Fruit fly (Drosophila melanogaster): ENCODE measurements around the gene fid.

Gene fid

DNA sequence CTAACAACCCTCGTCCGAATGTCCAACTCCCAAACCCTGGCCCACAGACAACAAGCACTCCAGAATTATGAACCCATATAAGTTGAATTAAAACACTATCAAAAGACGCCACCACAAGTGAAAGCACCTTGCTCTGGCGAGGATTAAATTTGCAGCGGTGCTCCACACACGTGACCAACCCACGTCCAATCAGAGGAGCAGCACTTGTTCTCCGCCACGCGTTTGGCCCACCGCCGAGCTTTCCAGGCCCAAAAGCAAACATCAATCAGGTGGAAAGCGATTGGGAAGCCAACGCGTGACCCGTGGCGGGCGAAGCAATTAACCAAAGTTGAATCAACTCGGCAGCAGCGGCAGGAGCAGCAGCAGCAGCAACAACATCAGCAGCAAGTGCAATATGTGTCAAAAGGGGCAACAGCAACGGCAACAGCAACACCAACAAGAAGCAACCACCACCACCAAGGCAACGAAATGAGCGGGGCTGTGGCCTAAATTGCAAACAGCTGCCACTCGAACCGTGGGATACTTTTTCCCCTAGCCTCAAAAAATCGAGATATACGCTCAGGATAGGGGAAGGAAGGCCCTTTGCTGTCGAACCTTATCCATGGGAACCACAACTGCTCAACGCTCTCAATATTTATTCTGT, 62.2 kb downstream of the fid start (continued):
- TF ChIP-seq h (optimal IDR thresholded peaks at IDR 0.05) (no peak), sima (GFP tag; optimal IDR thresholded peaks at IDR 0.05) (no peak), sqz (GFP tag; optimal IDR thresholded peaks at IDR 0.05) (peak; percentile 85), CG11504 (tag; optimal IDR thresholded peaks at IDR 0.05) (no peak), CG31388 (GFP tag; optimal IDR thresholded peaks at IDR 0.05) (no peak), Hr78 (GFP tag; optimal IDR thresholded peaks at IDR 0.05) (no peak), Kr (GFP tag; optimal IDR thresholded peaks at IDR 0.05) (peak; percentile 87), cato (GFP tag; optimal IDR thresholded peaks at IDR 0.05; ENCODE audit: borderline replicate concordance) (no peak), Hsf (GFP tag; optimal IDR thresholded peaks at IDR 0.05) (no peak), pan (optimal IDR thresholded peaks at IDR 0.05) (no peak), pan (GFP tag; optimal IDR thresholded peaks at IDR 0.05 in 1 of 2, IDR thresholded peaks at IDR 0.05 in 1 of 2) (no peak), gcm2 (GFP tag; optimal IDR thresholded peaks at IDR 0.05) (no peak), Fer3 (tag; optimal IDR thresholded peaks at IDR 0.05) (no peak), cg (GFP tag; optimal IDR thresholded peaks at IDR 0.05) (peak; percentile 12), Hey (tag; optimal IDR thresholded peaks at IDR 0.05) (peak; percentile 100), CG2199 (GFP tag; IDR thresholded peaks at IDR 0.05) (peak; percentile 65; the same call in 1 of the 3 replicates), CG17568 (GFP tag; optimal IDR thresholded peaks at IDR 0.05) (no peak), Dll (GFP tag; IDR thresholded peaks at IDR 0.05; ENCODE audit: partially characterized antibody) (no peak), fd64A (GFP tag; optimal IDR thresholded peaks at IDR 0.05) (no peak), nerfin-1 (tag; optimal IDR thresholded peaks at IDR 0.05) (peak; percentile 54), al (GFP tag; IDR thresholded peaks at IDR 0.05) (no peak), CG3407 (GFP tag; optimal IDR thresholded peaks at IDR 0.05) (no peak), gce (GFP tag; IDR thresholded peaks at IDR 0.05) (no peak), ATbp (GFP tag; optimal IDR thresholded peaks at IDR 0.05) (no peak), da (GFP tag; optimal IDR thresholded peaks at IDR 0.05) (peak; percentile 72), Camta (GFP tag; optimal IDR thresholded peaks at IDR 0.05) (no peak), Atf-2 (GFP tag; optimal IDR thresholded peaks at IDR 0.05) (no peak), Ravus (GFP tag; IDR thresholded peaks at IDR 0.05) (no peak), CG8765 (GFP tag; IDR thresholded peaks at IDR 0.05) (no peak)
